Worm (Caenorhabditis elegans): Measurements from ENCODE around the gene col-2.

DNA sequence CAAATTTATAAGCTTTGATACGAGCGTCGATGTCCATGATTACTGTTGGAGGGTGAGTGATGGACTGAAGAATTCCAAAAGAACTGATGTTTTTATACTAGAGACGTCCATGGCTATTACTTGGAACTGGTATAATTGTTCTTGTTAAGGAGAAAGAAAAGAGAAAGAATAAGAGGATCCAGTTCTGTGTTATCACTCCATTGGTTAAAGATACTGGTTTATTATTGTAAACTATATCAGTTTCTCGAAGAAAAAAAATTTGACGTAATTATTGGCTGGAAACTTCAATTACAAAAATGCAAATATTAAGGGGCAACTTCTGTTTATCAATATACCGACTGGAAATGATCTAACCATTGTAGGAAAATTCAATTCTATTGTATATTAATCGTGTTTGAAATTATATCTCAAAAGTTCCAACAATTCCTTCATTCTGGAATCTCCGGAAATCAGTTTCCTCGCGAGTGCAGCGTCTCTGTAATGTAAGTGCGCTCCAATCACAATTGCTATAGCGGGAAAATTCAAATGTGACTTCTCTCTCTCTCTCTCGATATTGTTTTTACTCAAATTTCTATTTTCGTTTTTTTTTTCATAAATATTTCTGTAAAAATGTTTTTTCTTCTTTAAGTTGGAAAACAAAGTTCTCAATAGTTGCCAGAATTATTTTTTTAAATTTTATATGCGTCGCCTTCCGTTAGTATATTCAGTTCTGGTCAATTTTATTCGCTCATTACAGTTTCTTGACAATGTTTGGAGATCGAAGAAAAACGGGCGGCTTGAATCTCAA lies at the start of gene col-2, which contains the start of gene ndc-80:
- TF ChIP-seq attf-3 (GFP tag; conservative IDR thresholded peaks at IDR 0.05) (peak; percentile 62; the same call in 1 of the 2 replicates), F39B2.1 (GFP tag; IDR thresholded peaks at IDR 0.05) (no peak), him-1 (tag; optimal IDR thresholded peaks at IDR 0.05) (peak; percentile 4), snpc-4 (GFP tag; optimal IDR thresholded peaks at IDR 0.05) (no peak), snpc-4 (tag; optimal IDR thresholded peaks at IDR 0.05) (peak in 2 of 4 experiments; percentile 26 to 46), efl-1 (GFP tag; optimal IDR thresholded peaks at IDR 0.05) (peak; percentile 84), ztf-28 (GFP tag; IDR thresholded peaks at IDR 0.05) (no peak), lir-1 (GFP tag; conservative IDR thresholded peaks at IDR 0.05) (no peak), pha-4 (tag; optimal IDR thresholded peaks at IDR 0.05) (peak; percentile 12), zfh-2 (GFP tag; conservative IDR thresholded peaks at IDR 0.05) (no peak), athp-1 (tag; optimal IDR thresholded peaks at IDR 0.05) (no peak)

Measured in whole organism, young adult.